Fruit fly (Drosophila melanogaster) whole organism, embryonic: ENCODE results near the gene CG14644.

Experiments used
- CG11085 ChIP-seq: fragments of 200-800 bp; sonication (Bioruptor generic); IDR thresholded peaks from 2 replicates; pipeline ENCODE4 v1.3.6; 2022; ENCODE audit warnings: missing biosample characterization, missing genetic modification characterization
- CG12744 ChIP-seq: fragments of 200-800 bp; sonication (Bioruptor generic); optimal IDR thresholded peaks from 2 replicates; lab custom pipeline; 2016; ENCODE audit warnings: missing biosample characterization, missing genetic modification characterization
- CG13775 ChIP-seq: fragments of 200-800 bp; sonication (Bioruptor generic); optimal IDR thresholded peaks from 3 replicates; lab custom pipeline; 2017; ENCODE audit warnings: missing biosample characterization, mild to moderate bottlenecking, missing genetic modification characterization
- CG13894 ChIP-seq: fragments of 200-800 bp; sonication (Bioruptor generic); optimal IDR thresholded peaks from 3 replicates; lab custom pipeline; 2018; ENCODE audit warnings: missing biosample characterization, mild to moderate bottlenecking, missing genetic modification characterization, moderate library complexity
- CG17568 ChIP-seq: fragments of 200-800 bp; sonication (Bioruptor generic); optimal IDR thresholded peaks from 2 replicates; lab custom pipeline; 2018; ENCODE audit warnings: missing biosample characterization, mild to moderate bottlenecking, missing genetic modification characterization, moderate library complexity
- CG2120 ChIP-seq: fragments of 200-800 bp; sonication (Bioruptor generic); optimal IDR thresholded peaks from 3 replicates; lab custom pipeline; 2016; ENCODE audit warnings: missing biosample characterization, missing genetic modification characterization
- CG2199 ChIP-seq: fragments of 200-800 bp; sonication (Bioruptor generic); IDR thresholded peaks from 3 replicates; pipeline ENCODE4 v1.3.6; 2022; ENCODE audit warnings: missing biosample characterization, missing genetic modification characterization
- CG2875 ChIP-seq: fragments of 200-800 bp; sonication (Bioruptor generic); optimal IDR thresholded peaks from 2 replicates; lab custom pipeline; 2017; ENCODE audit warnings: missing biosample characterization, mild to moderate bottlenecking, missing genetic modification characterization, missing genetic modification reagents
- CG31224 ChIP-seq: fragments of 200-800 bp; sonication (Bioruptor generic); IDR thresholded peaks from 2 replicates; pipeline ENCODE4 v1.3.6; 2022; ENCODE audit warnings: missing biosample characterization, missing genetic modification characterization
- CG32767 ChIP-seq: fragments of 200-800 bp; sonication (Bioruptor generic); IDR thresholded peaks from 2 replicates; pipeline ENCODE4 v1.3.6; 2022; ENCODE audit warnings: missing biosample characterization, missing genetic modification characterization
- CG34376 ChIP-seq: fragments of 200-800 bp; sonication (Bioruptor generic); optimal IDR thresholded peaks from 2 replicates; lab custom pipeline; 2018; ENCODE audit warnings: missing biosample characterization, mild to moderate bottlenecking, missing genetic modification characterization
- CG4730 ChIP-seq: fragments of 200-800 bp; sonication (Bioruptor generic); IDR thresholded peaks from 2 replicates; pipeline ENCODE4 v1.3.6; 2022; ENCODE audit warnings: missing biosample characterization, missing genetic modification characterization
- CG5953 ChIP-seq: fragments of 200-800 bp; sonication (Bioruptor generic); IDR thresholded peaks from 2 replicates; pipeline ENCODE4 v1.3.6; 2022; ENCODE audit warnings: missing biosample characterization, missing genetic modification characterization
- CG6854 ChIP-seq: fragments of 200-800 bp; sonication (Bioruptor generic); optimal IDR thresholded peaks from 3 replicates; lab custom pipeline; 2017; ENCODE audit warnings: missing biosample characterization, mild to moderate bottlenecking, missing genetic modification characterization
- CG7556 ChIP-seq: fragments of 200-800 bp; sonication (Bioruptor generic); optimal IDR thresholded peaks from 2 replicates; lab custom pipeline; 2017; ENCODE audit warnings: missing biosample characterization, mild to moderate bottlenecking, missing genetic modification characterization
- CG7745 ChIP-seq: fragments of 200-800 bp; sonication (Bioruptor generic); optimal IDR thresholded peaks from 2 replicates; lab custom pipeline; 2018; ENCODE audit warnings: missing biosample characterization, mild to moderate bottlenecking, missing genetic modification characterization, moderate library complexity
- CG8388 ChIP-seq: fragments of 200-800 bp; sonication (Bioruptor generic); optimal IDR thresholded peaks from 2 replicates; lab custom pipeline; 2019; ENCODE audit warnings: missing biosample characterization, mild to moderate bottlenecking, missing genetic modification characterization, moderate library complexity
- CG8478 ChIP-seq: fragments of >200 bp; optimal IDR thresholded peaks from 2 replicates; lab custom pipeline; 2018
- Max ChIP-seq: fragments of 200-800 bp; sonication (Bioruptor generic); optimal IDR thresholded peaks from 2 replicates; lab custom pipeline; 2016; ENCODE audit warnings: missing biosample characterization, mild to moderate bottlenecking, missing genetic modification characterization
- Meics ChIP-seq: fragments of 200-800 bp; sonication (Bioruptor generic); optimal IDR thresholded peaks from 2 replicates; lab custom pipeline; 2017; ENCODE audit warnings: missing biosample characterization, mild to moderate bottlenecking, missing genetic modification characterization
- NC2α ChIP-seq: fragments of 200-800 bp; sonication (Bioruptor generic); optimal IDR thresholded peaks from 2 replicates; lab custom pipeline; 2016; ENCODE audit warnings: missing biosample characterization, missing genetic modification characterization
- Pdp1 ChIP-seq, 2 experiments: fragments of 200-800 bp; sonication (Bioruptor generic); optimal IDR thresholded peaks; 3 replicates each; lab custom pipeline; 2016; ENCODE audit warnings: missing biosample characterization in 2 of 2, missing genetic modification characterization in 2 of 2, mild to moderate bottlenecking in 1 of 2, moderate library complexity in 1 of 2
- Poxn ChIP-seq: fragments of 200-800 bp; sonication (Bioruptor generic); IDR thresholded peaks from 2 replicates; pipeline ENCODE4 v1.3.6; 2022; ENCODE audit warnings: missing biosample characterization, missing genetic modification characterization
- Sry-β ChIP-seq: fragments of 200-800 bp; sonication (Bioruptor generic); optimal IDR thresholded peaks from 2 replicates; lab custom pipeline; 2018; ENCODE audit warnings: missing biosample characterization, mild to moderate bottlenecking, missing genetic modification characterization, moderate library complexity
- Tbp ChIP-seq: fragments of >200 bp; optimal IDR thresholded peaks from 2 replicates; lab custom pipeline; 2018; ENCODE audit warnings: missing biosample characterization, missing genetic modification characterization
- caup ChIP-seq: fragments of 200-800 bp; sonication (Bioruptor generic); optimal IDR thresholded peaks from 3 replicates; lab custom pipeline; 2017; ENCODE audit warnings: missing biosample characterization, mild to moderate bottlenecking, missing genetic modification characterization, moderate library complexity; ENCODE audit not compliant: severe bottlenecking
- cg ChIP-seq: fragments of 200-800 bp; sonication (Bioruptor generic); optimal IDR thresholded peaks from 3 replicates; lab custom pipeline; 2019; ENCODE audit warnings: missing biosample characterization, mild to moderate bottlenecking, missing genetic modification characterization, moderate library complexity
- chif ChIP-seq, 2 experiments: fragments of 200-800 bp; sonication (Bioruptor generic); optimal IDR thresholded peaks; 3 replicates each; lab custom pipeline; 2016; ENCODE audit warnings: missing biosample characterization in 2 of 2, missing genetic modification characterization in 2 of 2
- danr ChIP-seq: fragments of 200-800 bp; sonication (Bioruptor generic); IDR thresholded peaks from 2 replicates; pipeline ENCODE4 v1.3.6; 2022; ENCODE audit warnings: missing biosample characterization, missing genetic modification characterization
- eve ChIP-seq, 2 experiments: fragments of >200 bp; optimal IDR thresholded peaks; 2 replicates each; lab custom pipeline; 2017; ENCODE audit warnings: missing biosample characterization in 2 of 2, missing genetic modification characterization in 2 of 2
- exex ChIP-seq: fragments of 200-800 bp; sonication (Bioruptor generic); optimal IDR thresholded peaks from 4 replicates; lab custom pipeline; 2018; ENCODE audit warnings: missing biosample characterization, mild to moderate bottlenecking, missing genetic modification characterization, moderate library complexity
- gcm2 ChIP-seq: fragments of 200-800 bp; sonication (Bioruptor generic); optimal IDR thresholded peaks from 2 replicates; lab custom pipeline; 2016; ENCODE audit warnings: missing biosample characterization, missing genetic modification characterization
- grn ChIP-seq: fragments of 200-800 bp; sonication (Bioruptor generic); optimal IDR thresholded peaks from 3 replicates; lab custom pipeline; 2017; ENCODE audit warnings: missing biosample characterization, missing genetic modification characterization
- mirr ChIP-seq: fragments of 200-800 bp; sonication (Bioruptor generic); optimal IDR thresholded peaks from 3 replicates; lab custom pipeline; 2018; ENCODE audit warnings: missing biosample characterization, mild to moderate bottlenecking, missing genetic modification characterization
- oc ChIP-seq: fragments of 200-800 bp; sonication (Bioruptor generic); optimal IDR thresholded peaks from 2 replicates; lab custom pipeline; 2018; ENCODE audit warnings: missing biosample characterization, mild to moderate bottlenecking, missing genetic modification characterization, moderate library complexity
- pfk ChIP-seq: fragments of 200-800 bp; sonication (Bioruptor generic); optimal IDR thresholded peaks from 2 replicates; lab custom pipeline; 2018; ENCODE audit warnings: missing biosample characterization, mild to moderate bottlenecking, missing genetic modification characterization, moderate library complexity
- ssp ChIP-seq: fragments of 200-800 bp; sonication (Bioruptor generic); IDR thresholded peaks from 2 replicates; pipeline ENCODE4 v1.3.6; 2022; ENCODE audit warnings: missing biosample characterization, missing genetic modification characterization
- sug ChIP-seq: fragments of 200-800 bp; optimal IDR thresholded peaks from 2 replicates; lab custom pipeline; 2019; ENCODE audit warnings: missing biosample characterization, mild to moderate bottlenecking, missing genetic modification characterization, moderate library complexity
- tin ChIP-seq: fragments of 200-800 bp; sonication (Bioruptor generic); optimal IDR thresholded peaks from 3 replicates; lab custom pipeline; 2016; ENCODE audit warnings: missing biosample characterization, missing genetic modification characterization
- zen2 ChIP-seq: fragments of 200-800 bp; sonication (Bioruptor generic); IDR thresholded peaks from 3 replicates; pipeline ENCODE4 v1.3.6; 2022; ENCODE audit warnings: missing biosample characterization, missing genetic modification characterization; ENCODE audit not compliant: partially characterized antibody

CG14644 gene

dm6 chr3R:4252943-4253342 is at the start of gene CG14644:
Gene CG14644, minus strand, starts transcription at chr3R:4253043.
- TF ChIP-seq NC2α (GFP tag; lab: Kevin White, UChicago) (no peak), CG2120 (GFP tag; lab: Kevin White, UChicago) (no peak), Max (GFP tag; lab: Kevin White, UChicago) (no peak), oc (tag; lab: Kevin White, UChicago) (no peak), CG4730 (GFP tag; lab: Robert Waterston, UW) (no peak), CG17568 (GFP tag; lab: Kevin White, UChicago) (no peak), CG8388 (GFP tag; lab: Kevin White, UChicago) (no peak), Pdp1 (GFP tag; optimal IDR thresholded peaks at IDR 0.05; lab: Kevin White, UChicago) (no peak), CG7745 (tag; lab: Kevin White, UChicago) (no peak), cg (GFP tag; lab: Kevin White, UChicago) (no peak), eve (GFP tag; optimal IDR thresholded peaks at IDR 0.05; lab: Kevin White, UChicago) (no peak), exex (tag; lab: Kevin White, UChicago) (no peak), chif (GFP tag; optimal IDR thresholded peaks at IDR 0.05; lab: Kevin White, UChicago) (no peak), gcm2 (GFP tag; lab: Kevin White, UChicago) (no peak)

- TF ChIP-seq pfk (GFP tag; lab: Kevin White, UChicago) (no peak), CG8478 (lab: Kevin White, UChicago) (no peak), CG13894 (peak; percentile 30), grn (peak; percentile 54), Meics (no peak), mirr (peak; percentile 45), CG2199 (GFP tag; lab: Robert Waterston, UW) (0 out of 3 replicates have a peak, but pooled peaks have one; percentile 29), exex (tag; lab: Kevin White, UChicago) (peak; percentile 35), sug (tag; lab: Kevin White, UChicago) (peak; percentile 36), CG12744 (no peak), CG31224 (no peak), CG4730 (GFP tag; lab: Robert Waterston, UW) (no peak)
Measured at dm6 chr3R:4301485-4301884, 48.6 kb upstream of the CG14644 start.

DNA sequence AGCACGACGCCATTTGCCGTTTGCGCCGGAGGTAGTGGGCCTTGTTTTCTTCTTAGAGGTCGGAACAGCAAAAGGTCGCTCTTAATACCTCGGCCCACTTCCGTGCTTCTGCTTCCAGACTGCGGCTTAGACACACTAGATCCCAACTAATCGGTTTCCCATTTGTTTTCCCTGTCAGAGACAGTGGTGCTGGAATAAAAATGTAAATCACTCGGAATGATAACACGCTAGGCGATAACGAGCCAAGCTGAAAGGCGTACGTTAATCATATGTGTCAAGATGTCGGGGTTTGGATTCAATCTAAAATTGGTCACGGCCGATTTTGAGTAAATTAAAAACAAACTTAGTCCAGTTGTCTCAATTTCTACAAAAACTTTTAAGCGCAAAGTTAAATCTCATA is 41.8 kb upstream of the CG14644 start, which contains the start of gene Nepl11:
Nepl11 (minus strand) TSS at position 152 of the 400 bp plus-strand sequence.
- TF ChIP-seq ssp (GFP tag; lab: Robert Waterston, UW): no peak
- no peak for TF ChIP-seq tin (GFP tag; lab: Kevin White, UChicago)
- TF ChIP-seq CG13775 (GFP tag; lab: Kevin White, UChicago): no peak
- TF ChIP-seq sug (tag; lab: Kevin White, UChicago): peak; percentile 57
- no peak for TF ChIP-seq danr
- TF ChIP-seq caup (GFP tag; lab: Kevin White, UChicago): no peak
- TF ChIP-seq CG7556: no peak
- no peak for TF ChIP-seq Poxn
- TF ChIP-seq Sry-β (GFP tag; lab: Kevin White, UChicago): no peak
- TF ChIP-seq zen2 (GFP tag; lab: Robert Waterston, UW): no peak
- TF ChIP-seq CG5953 (GFP tag; lab: Robert Waterston, UW): no peak
- no peak for TF ChIP-seq Tbp (GFP tag; lab: Kevin White, UChicago)
- TF ChIP-seq CG32767 (GFP tag; lab: Robert Waterston, UW): no peak
- no peak for TF ChIP-seq CG2875 (GFP tag; lab: Kevin White, UChicago)
- no peak for TF ChIP-seq CG11085
- TF ChIP-seq CG6854: no peak
- peak; percentile 70 for TF ChIP-seq CG34376 (GFP tag; lab: Kevin White, UChicago)
